Worm (Caenorhabditis elegans) whole organism, young adult: Measurements from ENCODE around the gene pccb-1.

ENCODE experiments used
- aptf-3 ChIP-seq: fragments of 200-800 bp; sonication (Bioruptor generic); IDR thresholded peaks from 2 replicates; pipeline ENCODE4 v1.3.6; 2022; ENCODE audit warnings: missing genetic modification characterization, missing compliant biosample characterization
- nhr-120 ChIP-seq: fragments of 200-800 bp; sonication (Bioruptor generic); IDR thresholded peaks from 2 replicates; pipeline ENCODE4 v1.3.6; 2022; ENCODE audit warnings: missing genetic modification characterization, missing compliant biosample characterization
- rpc-1 ChIP-seq, 2 experiments: fragments of 150-350 bp in 1 of 2; sonication (generic microtip) in 1 of 2; optimal IDR thresholded peaks; 2 replicates each; lab custom pipeline; 2014 to 2018; ENCODE audit warnings: missing biosample characterization in 1 of 2, missing genetic modification characterization in 1 of 2, missing genetic modification reagents in 1 of 2, missing genotype in 1 of 2

ce11 chrX:3045466-3045865 lies 43.9 kb upstream of the pccb-1 start, which contains the start of gene cnnm-3:
- TF ChIP-seq nhr-120 (GFP tag; lab: Robert Waterston, UW) (no peak), rpc-1 (optimal IDR thresholded peaks at IDR 0.05; lab: Kevin White, UChicago) (no peak), rpc-1 (tag; optimal IDR thresholded peaks at IDR 0.05; lab: Kevin White, UChicago) (no peak), aptf-3 (GFP tag; lab: Robert Waterston, UW) (no peak)
